Worm (Caenorhabditis elegans): ENCODE results near the gene nlp-63.

The nlp-63 gene

ce11 chrII:10164137-10164536, 8.9 kb downstream of the nlp-63 start:
- TF ChIP-seq med-1 (GFP tag; optimal IDR thresholded peaks at IDR 0.05; ENCODE audit: insufficient read depth) (no peak), tab-1 (GFP tag; IDR thresholded peaks at IDR 0.05) (no peak), T22C8.4 (GFP tag; IDR thresholded peaks at IDR 0.05) (no peak), flt-1 (GFP tag; IDR thresholded peaks at IDR 0.05) (no peak), klf-2 (GFP tag; conservative IDR thresholded peaks at IDR 0.05) (no peak), ztf-23 (GFP tag; IDR thresholded peaks at IDR 0.05) (no peak)

ce11 chrII:10166365-10166764, 11.2 kb downstream of the nlp-63 start:
- TF ChIP-seq ztf-23 (GFP tag; IDR thresholded peaks at IDR 0.05) = no peak
- TF ChIP-seq cog-1 (tag; optimal IDR thresholded peaks at IDR 0.05) = no peak
- no peak for TF ChIP-seq tab-1 (GFP tag; IDR thresholded peaks at IDR 0.05)
- TF ChIP-seq flt-1 (GFP tag; IDR thresholded peaks at IDR 0.05) = no peak
- no peak for TF ChIP-seq ref-1 (GFP tag; conservative IDR thresholded peaks at IDR 0.05)
- TF ChIP-seq ztf-29 (GFP tag; IDR thresholded peaks at IDR 0.05) = no peak
- no peak for TF ChIP-seq med-1 (GFP tag; optimal IDR thresholded peaks at IDR 0.05; ENCODE audit: insufficient read depth)
- TF ChIP-seq klf-2 (GFP tag; conservative IDR thresholded peaks at IDR 0.05) = no peak
- TF ChIP-seq T22C8.4 (GFP tag; IDR thresholded peaks at IDR 0.05) = no peak

ce11 chrII:10167731-10168130, 12.5 kb downstream of the nlp-63 start:
- TF ChIP-seq ztf-29 (GFP tag; IDR thresholded peaks at IDR 0.05) (no peak), klf-2 (GFP tag; conservative IDR thresholded peaks at IDR 0.05) (no peak), ref-1 (GFP tag; conservative IDR thresholded peaks at IDR 0.05) (no peak), tab-1 (GFP tag; IDR thresholded peaks at IDR 0.05) (no peak), ztf-23 (GFP tag; IDR thresholded peaks at IDR 0.05) (no peak), med-1 (GFP tag; optimal IDR thresholded peaks at IDR 0.05; ENCODE audit: insufficient read depth) (no peak), cog-1 (tag; optimal IDR thresholded peaks at IDR 0.05) (no peak), flt-1 (GFP tag; IDR thresholded peaks at IDR 0.05) (no peak), T22C8.4 (GFP tag; IDR thresholded peaks at IDR 0.05) (no peak)

DNA sequence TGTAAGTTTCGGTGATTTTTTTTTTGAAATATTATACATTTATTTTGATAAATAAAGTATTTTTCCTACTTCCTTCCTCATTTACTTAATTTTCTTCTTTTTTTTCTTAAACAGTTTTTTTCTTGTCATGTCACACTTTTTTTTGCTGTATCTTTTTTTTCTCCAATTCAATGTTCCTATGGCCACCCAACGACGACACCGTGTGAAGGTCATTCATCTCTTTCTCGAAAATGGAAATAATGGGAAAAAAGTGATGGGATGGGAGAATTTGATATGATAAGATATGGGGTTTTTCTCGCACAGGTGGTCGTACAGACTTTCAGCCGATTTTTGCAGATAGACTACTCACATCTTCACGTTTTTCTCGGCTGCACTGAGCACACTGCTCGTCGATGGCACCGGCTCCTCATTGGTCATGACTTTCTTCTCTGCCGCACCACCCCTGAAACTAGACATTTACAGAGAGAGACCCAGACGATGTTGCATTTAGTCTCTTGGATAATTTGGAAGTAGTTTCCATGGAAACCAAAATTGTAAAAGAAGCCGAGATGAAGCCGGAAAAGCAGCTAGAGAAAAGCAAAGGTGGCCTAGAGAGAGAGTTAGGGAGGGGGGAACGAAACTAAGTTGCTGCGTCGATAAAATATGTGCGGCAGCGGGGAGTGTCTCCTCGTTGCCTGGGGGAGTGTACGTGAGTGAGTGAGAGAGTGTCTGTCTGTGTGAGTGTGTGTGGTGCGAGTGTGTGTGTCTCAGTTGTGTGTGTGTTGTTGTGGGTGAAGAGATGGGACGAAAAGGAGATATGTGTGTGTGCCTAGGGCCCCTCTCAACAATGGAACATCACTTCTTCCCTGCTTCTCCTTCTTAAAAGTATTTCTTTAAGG, 13.9 kb downstream of the nlp-63 start, which contains the start of gene daf-19:
Gene daf-19 (minus strand): TSS at position 442 of the 878 bp plus-strand sequence.
- 0 out of 2 replicates have a peak, but pooled peaks have one; percentile 18 for TF ChIP-seq ref-1 (GFP tag; conservative IDR thresholded peaks at IDR 0.05)
- TF ChIP-seq ztf-29 (GFP tag; IDR thresholded peaks at IDR 0.05) = peak; percentile 87
- TF ChIP-seq tab-1 (GFP tag; IDR thresholded peaks at IDR 0.05) = no peak
- TF ChIP-seq med-1 (GFP tag; optimal IDR thresholded peaks at IDR 0.05; ENCODE audit: insufficient read depth) = no peak
- TF ChIP-seq flt-1 (GFP tag; IDR thresholded peaks at IDR 0.05) = peak; percentile 83
- peak; percentile 52; the same call in 1 of the 2 replicates for TF ChIP-seq T22C8.4 (GFP tag; IDR thresholded peaks at IDR 0.05)
- peak; percentile 70 for TF ChIP-seq cog-1 (tag; optimal IDR thresholded peaks at IDR 0.05)
- TF ChIP-seq klf-2 (GFP tag; conservative IDR thresholded peaks at IDR 0.05) = 0 out of 2 replicates have a peak, but pooled peaks have one; percentile 21
- peak; percentile 84 for TF ChIP-seq ztf-23 (GFP tag; IDR thresholded peaks at IDR 0.05)

DNA sequence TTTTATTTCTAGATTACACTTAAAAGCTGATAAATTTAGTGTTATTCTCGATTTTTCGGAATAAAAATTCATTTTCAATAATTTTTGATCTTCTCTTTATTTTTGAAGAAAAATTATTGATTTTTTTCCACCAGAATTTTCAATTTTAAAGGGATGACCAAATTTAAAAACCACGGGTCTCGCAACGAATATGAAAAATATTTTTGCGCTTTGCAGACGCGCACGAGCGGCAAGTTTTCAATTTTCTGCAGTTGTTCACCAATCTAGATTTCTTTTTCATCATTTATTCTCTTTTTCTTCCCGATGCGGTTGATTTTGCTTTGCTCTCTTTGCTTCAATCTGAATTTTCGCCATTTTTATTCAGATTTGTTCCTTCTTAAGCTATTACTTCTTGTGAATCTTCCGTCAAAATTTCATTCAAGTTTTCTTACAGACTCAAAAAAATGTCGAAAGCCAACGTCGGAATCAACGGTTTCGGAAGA, 15.7 kb downstream of the nlp-63 start, which contains the start of gene gpd-4:
Gene gpd-4 (plus strand): TSS at position 432 of the 482 bp plus-strand sequence.
- TF ChIP-seq klf-2 (GFP tag; conservative IDR thresholded peaks at IDR 0.05) (no peak), ztf-29 (GFP tag; IDR thresholded peaks at IDR 0.05) (no peak), med-1 (GFP tag; optimal IDR thresholded peaks at IDR 0.05; ENCODE audit: insufficient read depth) (no peak), ref-1 (GFP tag; conservative IDR thresholded peaks at IDR 0.05) (no peak), cog-1 (tag; optimal IDR thresholded peaks at IDR 0.05) (no peak), T22C8.4 (GFP tag; IDR thresholded peaks at IDR 0.05) (0 out of 2 replicates have a peak, but pooled peaks have one; percentile 17), flt-1 (GFP tag; IDR thresholded peaks at IDR 0.05) (no peak)

DNA sequence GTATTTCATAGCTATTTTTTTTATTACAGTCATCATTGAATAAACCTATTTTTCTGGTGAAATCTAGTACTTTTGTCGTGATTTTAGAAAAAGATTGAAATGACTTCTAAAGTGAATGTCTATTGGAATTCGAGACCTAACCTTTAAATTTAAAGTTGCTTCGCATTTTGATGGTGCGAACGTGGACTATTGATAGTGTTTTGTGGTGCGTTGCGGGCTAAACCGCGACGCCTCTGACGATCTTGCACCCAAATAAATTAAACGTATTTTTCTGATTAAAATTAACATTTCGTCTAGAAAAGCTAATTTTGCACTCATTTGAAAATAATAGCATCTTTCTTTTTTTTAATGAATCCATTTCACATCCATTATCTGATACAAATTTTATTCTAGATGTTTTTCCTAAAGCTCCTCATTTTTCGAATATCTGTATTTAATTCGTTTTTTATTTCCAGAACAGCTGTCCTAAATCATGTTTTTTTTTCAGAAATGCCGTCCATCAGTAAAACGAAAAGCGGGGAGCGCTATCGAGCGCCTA, 17.3 kb downstream of the nlp-63 start, which contains the start of gene wbp-11:
Gene wbp-11 (plus strand): TSS at position 488 of the 538 bp plus-strand sequence.
- no peak for TF ChIP-seq tab-1 (GFP tag; IDR thresholded peaks at IDR 0.05)
- TF ChIP-seq med-1 (GFP tag; optimal IDR thresholded peaks at IDR 0.05; ENCODE audit: insufficient read depth) = no peak
- no peak for TF ChIP-seq ref-1 (GFP tag; conservative IDR thresholded peaks at IDR 0.05)
- TF ChIP-seq klf-2 (GFP tag; conservative IDR thresholded peaks at IDR 0.05) = no peak
- no peak for TF ChIP-seq T22C8.4 (GFP tag; IDR thresholded peaks at IDR 0.05)
- TF ChIP-seq flt-1 (GFP tag; IDR thresholded peaks at IDR 0.05) = no peak
- TF ChIP-seq ztf-23 (GFP tag; IDR thresholded peaks at IDR 0.05) = no peak

ce11 chrII:10174338-10174737, 19.1 kb downstream of the nlp-63 start, which contains the start of gene F33H1.4:
Gene F33H1.4 (plus strand): TSS chrII:10174648.
- no peak for TF ChIP-seq klf-2 (GFP tag; conservative IDR thresholded peaks at IDR 0.05)
- peak; percentile 37; the same call in 1 of the 2 replicates for TF ChIP-seq T22C8.4 (GFP tag; IDR thresholded peaks at IDR 0.05)

DNA sequence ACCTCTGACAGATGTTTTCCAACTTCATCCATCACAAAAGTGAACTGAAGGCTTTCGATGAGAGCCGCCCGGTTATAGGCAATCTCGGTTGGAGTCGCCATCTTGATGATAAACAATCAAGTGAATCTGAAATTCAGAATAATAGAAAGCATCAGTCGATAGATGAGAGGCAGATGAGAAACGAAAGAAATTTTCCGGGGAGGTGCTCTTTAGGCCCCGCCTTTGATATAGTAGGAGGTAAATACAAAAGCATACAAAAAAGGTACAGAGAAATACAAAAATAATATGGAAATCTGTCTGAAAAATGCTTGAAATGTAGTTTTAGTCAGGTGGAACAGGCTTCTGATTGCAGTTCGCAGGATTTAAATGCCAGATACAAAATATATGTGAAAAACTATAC, 27.4 kb downstream of the nlp-63 start, which contains the start of gene srd-1:
Gene srd-1 (minus strand): TSS at position 101 of the 400 bp plus-strand sequence.
- TF ChIP-seq ztf-23 (GFP tag; IDR thresholded peaks at IDR 0.05) (no peak), klf-2 (GFP tag; conservative IDR thresholded peaks at IDR 0.05) (no peak), ref-1 (GFP tag; conservative IDR thresholded peaks at IDR 0.05) (no peak), cog-1 (tag; optimal IDR thresholded peaks at IDR 0.05) (no peak), tab-1 (GFP tag; IDR thresholded peaks at IDR 0.05) (no peak), T22C8.4 (GFP tag; IDR thresholded peaks at IDR 0.05) (no peak), flt-1 (GFP tag; IDR thresholded peaks at IDR 0.05) (no peak), med-1 (GFP tag; optimal IDR thresholded peaks at IDR 0.05; ENCODE audit: insufficient read depth) (no peak), ztf-29 (GFP tag; IDR thresholded peaks at IDR 0.05) (no peak)

DNA sequence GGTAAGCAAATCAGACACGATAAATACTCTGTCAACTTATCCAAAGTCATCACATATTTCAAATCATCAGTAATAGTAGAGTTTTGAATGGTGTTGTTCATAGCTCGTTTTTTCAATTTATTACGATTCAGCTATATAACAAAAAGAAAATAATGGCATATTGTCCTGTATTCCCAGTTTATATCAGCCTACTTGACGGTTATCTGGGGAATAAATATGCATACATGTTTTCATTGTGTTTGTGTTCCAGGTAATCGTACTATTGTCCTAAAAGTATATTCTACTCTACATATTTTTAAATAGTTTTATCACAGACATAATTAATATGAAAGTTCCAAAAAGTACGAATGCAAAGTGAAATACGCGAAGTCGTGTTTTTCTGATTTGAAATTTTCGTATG, 32.6 kb downstream of the nlp-63 start, which contains the start of gene srd-2:
Gene srd-2 (minus strand): TSS at position 101 of the 400 bp plus-strand sequence.
- TF ChIP-seq med-1 (GFP tag; optimal IDR thresholded peaks at IDR 0.05; ENCODE audit: insufficient read depth) (no peak), T22C8.4 (GFP tag; IDR thresholded peaks at IDR 0.05) (no peak), ztf-29 (GFP tag; IDR thresholded peaks at IDR 0.05) (no peak)

Measured in whole organism, midembryonic.